Worm (Caenorhabditis elegans) whole organism, late embryonic: ENCODE measurements around the gene Y77E11A.23.

Experiments
- C08G9.2 ChIP-seq: sonication (generic microtip); optimal IDR thresholded peaks from 2 replicates; lab custom pipeline; 2016; ENCODE audit warnings: mild to moderate bottlenecking, missing genetic modification characterization, moderate library complexity, missing compliant biosample characterization
- C38D4.7 ChIP-seq: fragments of 200-800 bp; sonication (Bioruptor generic); optimal IDR thresholded peaks from 2 replicates; lab custom pipeline; 2018; ENCODE audit warnings: mild to moderate bottlenecking, missing genetic modification characterization, moderate library complexity, missing compliant biosample characterization
- F13H6.1 ChIP-seq: sonication (generic microtip); optimal IDR thresholded peaks from 2 replicates; lab custom pipeline; 2016; ENCODE audit warnings: missing genetic modification characterization, missing compliant biosample characterization
- K02D7.2 ChIP-seq: sonication (generic microtip); optimal IDR thresholded peaks from 2 replicates; lab custom pipeline; 2017; ENCODE audit warnings: mild to moderate bottlenecking, missing genetic modification characterization, missing compliant biosample characterization
- K09A11.1 ChIP-seq: sonication (generic microtip); optimal IDR thresholded peaks from 2 replicates; lab custom pipeline; 2017; ENCODE audit warnings: antibody characterized with exemption, mild to moderate bottlenecking, missing genetic modification characterization, missing compliant biosample characterization; ENCODE audit not compliant: insufficient read depth
- T23F11.4 ChIP-seq: fragments of 200-800 bp; sonication (Bioruptor generic); optimal IDR thresholded peaks from 2 replicates; lab custom pipeline; 2018; ENCODE audit warnings: mild to moderate bottlenecking, missing genetic modification characterization, missing compliant biosample characterization
- Y22D7AL.16 ChIP-seq: sonication (generic microtip); optimal IDR thresholded peaks from 2 replicates; lab custom pipeline; 2016; ENCODE audit warnings: missing genetic modification characterization, missing compliant biosample characterization
- ahr-1 ChIP-seq: sonication (generic microtip); optimal IDR thresholded peaks from 2 replicates; lab custom pipeline; 2016; ENCODE audit warnings: missing genetic modification characterization, missing compliant biosample characterization
- ceh-14 ChIP-seq: sonication (generic microtip); optimal IDR thresholded peaks from 2 replicates; lab custom pipeline; 2016; ENCODE audit warnings: missing genotype, missing genetic modification characterization, missing compliant biosample characterization
- ceh-18 ChIP-seq: sonication (generic microtip); optimal IDR thresholded peaks from 2 replicates; lab custom pipeline; 2016; ENCODE audit warnings: missing genetic modification characterization, missing compliant biosample characterization
- ceh-2 ChIP-seq: sonication (generic microtip); optimal IDR thresholded peaks from 2 replicates; lab custom pipeline; 2016; ENCODE audit warnings: missing genotype, missing genetic modification characterization, missing compliant biosample characterization
- ceh-22 ChIP-seq: sonication (generic microtip); optimal IDR thresholded peaks from 2 replicates; lab custom pipeline; 2017; ENCODE audit warnings: missing biosample characterization, missing genetic modification characterization
- ceh-30 ChIP-seq: fragments of 150-350 bp; optimal IDR thresholded peaks from 2 replicates; lab custom pipeline; 2014; ENCODE audit warnings: missing biosample characterization, missing genetic modification characterization
- ceh-48 ChIP-seq: sonication (generic microtip); optimal IDR thresholded peaks from 2 replicates; lab custom pipeline; 2016; ENCODE audit warnings: missing genetic modification characterization, inconsistent platforms, missing compliant biosample characterization
- ceh-6 ChIP-seq: fragments of 200-800 bp; sonication (Bioruptor generic); optimal IDR thresholded peaks from 2 replicates; lab custom pipeline; 2018; ENCODE audit warnings: mild to moderate bottlenecking, missing genetic modification characterization, missing compliant biosample characterization
- ceh-9 ChIP-seq: sonication (generic microtip); optimal IDR thresholded peaks from 2 replicates; lab custom pipeline; 2016; ENCODE audit warnings: mild to moderate bottlenecking, missing genetic modification characterization, inconsistent platforms, missing compliant biosample characterization
- che-1 ChIP-seq: sonication (generic microtip); optimal IDR thresholded peaks from 2 replicates; lab custom pipeline; 2016; ENCODE audit warnings: mild to moderate bottlenecking, missing genetic modification characterization, missing compliant biosample characterization
- dmd-4 ChIP-seq: sonication (generic microtip); optimal IDR thresholded peaks from 2 replicates; lab custom pipeline; 2016; ENCODE audit warnings: borderline replicate concordance, missing genetic modification characterization, missing compliant biosample characterization
- dve-1 ChIP-seq: sonication (generic microtip); optimal IDR thresholded peaks from 2 replicates; lab custom pipeline; 2017; ENCODE audit warnings: antibody characterized with exemption, mild to moderate bottlenecking, missing genetic modification characterization, missing compliant biosample characterization
- ets-4 ChIP-seq: sonication (generic microtip); optimal IDR thresholded peaks from 2 replicates; lab custom pipeline; 2016; ENCODE audit warnings: missing genetic modification characterization, missing compliant biosample characterization
- eyg-1 ChIP-seq: sonication (generic microtip); optimal IDR thresholded peaks from 2 replicates; lab custom pipeline; 2016; ENCODE audit warnings: missing genotype, missing genetic modification characterization, missing compliant biosample characterization
- fax-1 ChIP-seq: sonication (generic microtip); optimal IDR thresholded peaks from 2 replicates; lab custom pipeline; 2016; ENCODE audit warnings: missing genotype, missing genetic modification characterization, missing compliant biosample characterization
- fkh-10 ChIP-seq: fragments of 150-350 bp; optimal IDR thresholded peaks from 2 replicates; lab custom pipeline; 2014; ENCODE audit warnings: missing biosample characterization, missing genetic modification reagents, missing genetic modification characterization
- fkh-6 ChIP-seq: sonication (generic microtip); optimal IDR thresholded peaks from 2 replicates; lab custom pipeline; 2016; ENCODE audit warnings: missing genetic modification characterization, missing compliant biosample characterization
- hlh-15 ChIP-seq: sonication (generic microtip); optimal IDR thresholded peaks from 2 replicates; lab custom pipeline; 2016; ENCODE audit warnings: missing genetic modification characterization, missing compliant biosample characterization
- hlh-30 ChIP-seq: sonication (generic microtip); optimal IDR thresholded peaks from 2 replicates; lab custom pipeline; 2017; ENCODE audit warnings: antibody characterized with exemption, missing genetic modification characterization, missing compliant biosample characterization; ENCODE audit not compliant: insufficient read depth
- hlh-8 ChIP-seq: sonication (generic microtip); optimal IDR thresholded peaks from 2 replicates; lab custom pipeline; 2016; ENCODE audit warnings: missing genotype, missing genetic modification characterization, missing compliant biosample characterization
- lim-6 ChIP-seq: sonication (generic microtip); optimal IDR thresholded peaks from 2 replicates; lab custom pipeline; 2016; ENCODE audit warnings: missing genetic modification characterization, missing compliant biosample characterization
- lin-11 ChIP-seq: fragments of 200-800 bp; sonication (Bioruptor generic); optimal IDR thresholded peaks from 2 replicates; lab custom pipeline; 2018; ENCODE audit warnings: mild to moderate bottlenecking, missing genetic modification characterization, missing compliant biosample characterization
- madf-2 ChIP-seq: sonication (generic microtip); optimal IDR thresholded peaks from 2 replicates; lab custom pipeline; 2017; ENCODE audit warnings: missing genetic modification characterization, missing compliant biosample characterization
- mec-3 ChIP-seq: sonication (generic microtip); optimal IDR thresholded peaks from 2 replicates; lab custom pipeline; 2016; ENCODE audit warnings: borderline replicate concordance, missing genetic modification characterization, missing compliant biosample characterization
- nfya-1 ChIP-seq: sonication (generic microtip); optimal IDR thresholded peaks from 2 replicates; lab custom pipeline; 2017; ENCODE audit warnings: missing genetic modification characterization, mild to moderate bottlenecking, missing compliant biosample characterization, antibody characterized with exemption, moderate library complexity
- nhr-232 ChIP-seq: sonication (generic microtip); optimal IDR thresholded peaks from 2 replicates; lab custom pipeline; 2016; ENCODE audit warnings: missing genetic modification characterization, missing compliant biosample characterization
- npax-4 ChIP-seq: sonication (generic microtip); optimal IDR thresholded peaks from 2 replicates; lab custom pipeline; 2016; ENCODE audit warnings: missing genetic modification characterization, missing compliant biosample characterization
- pag-3 ChIP-seq: sonication (generic microtip); optimal IDR thresholded peaks from 2 replicates; lab custom pipeline; 2016; ENCODE audit warnings: missing compliant biosample characterization, missing genetic modification characterization, borderline replicate concordance
- pat-9 ChIP-seq: fragments of 200-800 bp; sonication (Bioruptor generic); optimal IDR thresholded peaks from 2 replicates; lab custom pipeline; 2018; ENCODE audit warnings: mild to moderate bottlenecking, missing genetic modification characterization, moderate library complexity, missing compliant biosample characterization
- pax-1 ChIP-seq: fragments of 150-350 bp; optimal IDR thresholded peaks from 2 replicates; lab custom pipeline; 2014; ENCODE audit warnings: missing biosample characterization, missing genetic modification characterization
- pha-2 ChIP-seq: sonication (generic microtip); optimal IDR thresholded peaks from 2 replicates; lab custom pipeline; 2017; ENCODE audit warnings: mild to moderate bottlenecking, missing genetic modification characterization, missing compliant biosample characterization
- pha-4 ChIP-seq: fragments of 150-350 bp; optimal IDR thresholded peaks from 2 replicates; lab custom pipeline; 2018; ENCODE audit warnings: missing biosample characterization, missing genetic modification reagents, missing genetic modification characterization
- pqm-1 ChIP-seq: sonication (generic microtip); optimal IDR thresholded peaks from 2 replicates; lab custom pipeline; 2016; ENCODE audit warnings: missing genetic modification characterization, missing compliant biosample characterization
- pros-1 ChIP-seq: fragments of 150-350 bp; optimal IDR thresholded peaks from 2 replicates; lab custom pipeline; 2014; ENCODE audit warnings: missing biosample characterization, missing genetic modification reagents, missing genetic modification characterization
- ref-2 ChIP-seq: sonication (generic microtip); optimal IDR thresholded peaks from 2 replicates; lab custom pipeline; 2016; ENCODE audit warnings: missing genetic modification characterization, missing compliant biosample characterization
- rnt-1 ChIP-seq: sonication (generic microtip); optimal IDR thresholded peaks from 2 replicates; lab custom pipeline; 2016; ENCODE audit warnings: missing genetic modification characterization, missing compliant biosample characterization
- sox-4 ChIP-seq: sonication (generic microtip); optimal IDR thresholded peaks from 2 replicates; lab custom pipeline; 2017; ENCODE audit warnings: mild to moderate bottlenecking, missing genetic modification characterization, inconsistent platforms, missing compliant biosample characterization
- syd-9 ChIP-seq: sonication (generic microtip); optimal IDR thresholded peaks from 2 replicates; lab custom pipeline; 2016; ENCODE audit warnings: mild to moderate bottlenecking, missing genetic modification characterization, moderate library complexity, missing compliant biosample characterization
- tbx-7 ChIP-seq: sonication (generic microtip); optimal IDR thresholded peaks from 2 replicates; lab custom pipeline; 2016; ENCODE audit warnings: missing genotype, missing genetic modification characterization, missing compliant biosample characterization
- ttx-3 ChIP-seq: sonication (generic microtip); optimal IDR thresholded peaks from 2 replicates; lab custom pipeline; 2016; ENCODE audit warnings: missing genetic modification reagents, missing genetic modification characterization, missing compliant biosample characterization
- unc-3 ChIP-seq, 2 experiments: fragments of 200-800 bp in 1 of 2; sonication (Bioruptor generic) in 1 of 2; sonication (generic microtip) in 1 of 2; conservative IDR thresholded peaks in 1 of 2; optimal IDR thresholded peaks in 1 of 2; 2 replicates each; pipeline versions ENCODE4 v1.3.6 to Lab custom; 2016 to 2022; ENCODE audit warnings: missing compliant biosample characterization in 2 of 2, missing genetic modification characterization in 2 of 2, missing genetic modification reagents in 1 of 2
- unc-86 ChIP-seq: sonication (generic microtip); optimal IDR thresholded peaks from 2 replicates; lab custom pipeline; 2016; ENCODE audit warnings: missing genetic modification characterization, missing compliant biosample characterization
- zip-5 ChIP-seq: sonication (generic microtip); optimal IDR thresholded peaks from 2 replicates; lab custom pipeline; 2016; ENCODE audit warnings: missing genetic modification characterization, missing compliant biosample characterization
- ztf-16 ChIP-seq: sonication (generic microtip); optimal IDR thresholded peaks from 2 replicates; lab custom pipeline; 2017; ENCODE audit warnings: missing genetic modification characterization, missing compliant biosample characterization

Gene Y77E11A.23

DNA sequence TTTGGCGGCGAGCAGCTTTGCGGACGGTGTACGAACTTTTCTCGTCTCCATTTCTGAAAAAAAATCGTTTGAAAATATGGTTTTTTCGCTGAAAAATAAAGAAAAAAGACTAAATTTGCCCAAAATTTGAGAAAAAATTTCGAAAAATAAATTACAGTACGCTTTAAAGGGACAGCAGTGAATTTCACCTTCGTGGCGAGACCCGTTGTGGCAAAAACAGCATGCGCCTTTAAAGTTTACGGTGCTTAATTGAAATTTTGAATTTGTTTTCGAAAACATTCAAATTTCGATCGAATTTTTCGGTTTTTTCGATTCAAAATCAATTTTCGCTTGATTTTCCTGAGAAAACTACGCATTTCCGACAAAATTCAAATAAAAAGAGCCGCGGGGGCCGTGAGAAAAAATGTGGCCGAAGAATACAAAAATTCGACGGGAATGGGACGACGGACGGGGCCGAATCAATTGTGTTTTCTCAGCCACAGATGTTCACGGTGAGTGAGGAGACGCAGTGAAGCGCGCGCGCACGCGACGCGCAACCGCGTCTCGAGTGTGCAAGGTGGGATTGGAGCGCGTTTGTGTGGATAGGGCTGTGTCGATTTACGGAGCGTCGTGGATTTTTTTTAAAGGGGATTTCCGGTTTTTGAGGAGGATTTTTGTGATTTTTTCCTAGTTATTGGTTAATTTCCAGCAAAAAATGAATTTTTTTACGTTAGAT lies 10.2 kb downstream of the Y77E11A.23 start, which contains the start of gene Y77E11A.7:
Y77E11A.7 (minus strand) TSS at position 55 of the 715 bp plus-strand sequence.
- TF ChIP-seq madf-2 (tag; lab: Kevin White, UChicago) (peak; percentile 28), mec-3 (tag; lab: Kevin White, UChicago) (peak; percentile 54), C38D4.7 (GFP tag; lab: Kevin White, UChicago) (no peak), ceh-30 (tag; lab: Kevin White, UChicago) (peak; percentile 56), fkh-10 (no peak), ceh-2 (tag; lab: Kevin White, UChicago) (peak; percentile 58), ceh-14 (peak; percentile 62), nfya-1 (tag; lab: Kevin White, UChicago) (peak; percentile 89), pag-3 (tag; lab: Kevin White, UChicago) (no peak), fax-1 (no peak), ceh-48 (tag; lab: Kevin White, UChicago) (peak; percentile 49), K02D7.2 (no peak), sox-4 (tag; lab: Kevin White, UChicago) (no peak), ref-2 (peak; percentile 80), hlh-15 (tag; lab: Kevin White, UChicago) (no peak), pat-9 (tag; lab: Kevin White, UChicago) (no peak), fkh-6 (tag; lab: Kevin White, UChicago) (peak; percentile 70), ceh-6 (no peak), ets-4 (peak; percentile 81), ztf-16 (tag; lab: Kevin White, UChicago) (peak; percentile 61), pha-2 (tag; lab: Kevin White, UChicago) (no peak), unc-86 (peak; percentile 39), ceh-22 (tag; lab: Kevin White, UChicago) (peak; percentile 18), hlh-8 (tag; lab: Kevin White, UChicago) (peak; percentile 82), eyg-1 (tag; lab: Kevin White, UChicago) (peak; percentile 38), pqm-1 (peak; percentile 10), K09A11.1 (tag; lab: Kevin White, UChicago) (no peak), pax-1 (tag; lab: Kevin White, UChicago) (peak; percentile 66), hlh-30 (peak; percentile 97), zip-5 (peak; percentile 39), lin-11 (no peak), che-1 (tag; lab: Kevin White, UChicago) (no peak), lim-6 (peak; percentile 42), npax-4 (tag; lab: Kevin White, UChicago) (no peak), dmd-4 (tag; lab: Kevin White, UChicago) (no peak), ceh-18 (tag; lab: Kevin White, UChicago) (peak; percentile 87), syd-9 (tag; lab: Kevin White, UChicago) (peak; percentile 59), ttx-3 (no peak), nhr-232 (tag; lab: Kevin White, UChicago) (no peak), pros-1 (tag; lab: Kevin White, UChicago) (peak; percentile 94), T23F11.4 (GFP tag; lab: Kevin White, UChicago) (peak; percentile 20), F13H6.1 (peak; percentile 56), unc-3 (GFP tag; conservative IDR thresholded peaks at IDR 0.05; lab: Robert Waterston, UW) (0 out of 2 replicates have a peak, but pooled peaks have one; percentile 29), unc-3 (tag; optimal IDR thresholded peaks at IDR 0.05; lab: Kevin White, UChicago) (peak; percentile 45), Y22D7AL.16 (no peak), ceh-9 (tag; lab: Kevin White, UChicago) (no peak), C08G9.2 (peak; percentile 79), dve-1 (tag; lab: Kevin White, UChicago) (peak; percentile 67), ahr-1 (tag; lab: Kevin White, UChicago) (no peak), rnt-1 (tag; lab: Kevin White, UChicago) (peak; percentile 90), tbx-7 (tag; lab: Kevin White, UChicago) (no peak), pha-4 (tag; lab: Kevin White, UChicago) (no peak)
